Worm (Caenorhabditis elegans) whole organism, young adult: ENCODE results near the gene F26A1.9.

Source experiments
- F57A8.1 ChIP-seq: fragments of 200-800 bp; sonication (Bioruptor generic); optimal IDR thresholded peaks from 2 replicates; lab custom pipeline; 2018; ENCODE audit warnings: mild to moderate bottlenecking, missing genetic modification characterization, moderate library complexity, missing compliant biosample characterization
- T26A5.8 ChIP-seq: sonication (generic microtip); optimal IDR thresholded peaks from 2 replicates; lab custom pipeline; 2016; ENCODE audit warnings: missing genetic modification characterization, missing compliant biosample characterization
- athp-1 ChIP-seq: sonication (generic microtip); optimal IDR thresholded peaks from 2 replicates; lab custom pipeline; 2017; ENCODE audit warnings: mild to moderate bottlenecking, missing genetic modification characterization, missing compliant biosample characterization
- bed-2 ChIP-seq: fragments of 200-800 bp; sonication (Bioruptor generic); IDR thresholded peaks from 2 replicates; pipeline ENCODE4 v1.3.6; 2022; ENCODE audit warnings: missing genetic modification reagents, missing genetic modification characterization, missing compliant biosample characterization
- hlh-12 ChIP-seq: sonication (generic microtip); optimal IDR thresholded peaks from 2 replicates; lab custom pipeline; 2016; ENCODE audit warnings: missing genetic modification characterization, missing compliant biosample characterization
- hmg-20 ChIP-seq: fragments of 200-800 bp; sonication (Bioruptor generic); IDR thresholded peaks from 2 replicates; pipeline ENCODE4 v1.3.6; 2022; ENCODE audit warnings: missing genetic modification reagents, missing genetic modification characterization, missing compliant biosample characterization
- lin-35 ChIP-seq, 3 experiments: fragments of 150-350 bp in 2 of 3; sonication (generic microtip) in 1 of 3; optimal IDR thresholded peaks; 2 replicates each; lab custom pipeline; 2014 to 2018; ENCODE audit warnings: missing biosample characterization in 3 of 3, missing genetic modification characterization in 3 of 3, missing genetic modification reagents in 3 of 3
- madf-8 ChIP-seq: fragments of 200-800 bp; sonication (Bioruptor generic); conservative IDR thresholded peaks from 2 replicates; pipeline ENCODE4 v1.3.6; 2022; ENCODE audit warnings: missing genetic modification reagents, missing genetic modification characterization, missing compliant biosample characterization
- mxl-1 ChIP-seq: sonication (generic microtip); optimal IDR thresholded peaks from 2 replicates; lab custom pipeline; 2016; ENCODE audit warnings: missing genetic modification characterization, missing compliant biosample characterization
- snpc-4 ChIP-seq, 5 experiments: fragments of 150-350 bp in 1 of 5; sonication (generic microtip) in 4 of 5; optimal IDR thresholded peaks; 2 replicates each; lab custom pipeline; 2014 to 2018; ENCODE audit warnings: missing genetic modification characterization in 5 of 5, missing biosample characterization in 3 of 5, antibody characterized with exemption in 2 of 5, mild to moderate bottlenecking in 2 of 5, missing compliant biosample characterization in 2 of 5, missing genotype in 2 of 5, moderate library complexity in 2 of 5, missing genetic modification reagents in 1 of 5

DNA sequence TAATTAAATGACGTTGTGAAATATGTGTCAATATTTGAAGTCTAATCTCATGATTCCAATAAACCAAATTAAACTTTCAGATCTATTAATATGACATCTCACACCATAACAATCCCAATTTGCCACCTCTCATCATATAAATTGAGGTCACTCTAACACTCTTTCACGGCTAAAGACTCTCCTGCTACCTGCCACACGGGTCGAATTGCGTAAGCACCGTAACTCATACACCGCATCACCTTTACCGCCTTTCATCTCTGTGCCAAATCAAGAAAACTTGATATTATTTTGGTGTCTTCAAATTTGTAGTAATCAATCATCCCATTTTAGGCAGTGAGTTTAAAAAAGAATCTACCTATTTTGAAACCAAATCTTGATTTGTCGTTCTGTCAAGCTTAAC is 23.0 kb downstream of the F26A1.9 start:
- TF ChIP-seq T26A5.8 (tag; lab: Kevin White, UChicago) = no peak
- TF ChIP-seq bed-2 (GFP tag; lab: Robert Waterston, UW) = no peak
- TF ChIP-seq mxl-1 (tag; lab: Kevin White, UChicago) = no peak
- TF ChIP-seq F57A8.1 (GFP tag; lab: Kevin White, UChicago) = no peak
- no peak for TF ChIP-seq hmg-20 (GFP tag; lab: Robert Waterston, UW)
- no peak for TF ChIP-seq hlh-12 (tag; lab: Kevin White, UChicago)
- TF ChIP-seq athp-1 (tag; lab: Kevin White, UChicago) = no peak
- no peak for TF ChIP-seq madf-8 (GFP tag; lab: Robert Waterston, UW)
- no peak for TF ChIP-seq lin-35 (GFP tag; optimal IDR thresholded peaks at IDR 0.05; lab: Kevin White, UChicago)
- no peak for TF ChIP-seq snpc-4 (GFP tag; optimal IDR thresholded peaks at IDR 0.05; lab: Kevin White, UChicago)
- no peak for TF ChIP-seq snpc-4 (tag; optimal IDR thresholded peaks at IDR 0.05; lab: Kevin White, UChicago)
